Fruit fly (Drosophila melanogaster) whole organism, embryonic: ENCODE measurements around the gene Tango2.
A peak's percentile ranks its signal among the peaks of the same experiment; 100 is the strongest.

Experiments
- Abd-B ChIP-seq: fragments of 200-800 bp; sonication (Bioruptor generic); optimal IDR thresholded peaks from 2 replicates; lab custom pipeline; 2018; ENCODE audit warnings: missing biosample characterization, mild to moderate bottlenecking, missing genetic modification characterization, moderate library complexity
- B-H2 ChIP-seq: fragments of 200-800 bp; sonication (Bioruptor generic); optimal IDR thresholded peaks from 2 replicates; lab custom pipeline; 2018; ENCODE audit warnings: missing biosample characterization, mild to moderate bottlenecking, missing genetic modification characterization
- CG10274 ChIP-seq: fragments of 200-800 bp; sonication (Bioruptor generic); optimal IDR thresholded peaks from 3 replicates; lab custom pipeline; 2017; ENCODE audit warnings: missing biosample characterization, mild to moderate bottlenecking, missing genetic modification characterization
- CG10959 ChIP-seq: fragments of 200-800 bp; sonication (Bioruptor generic); IDR thresholded peaks from 2 replicates; pipeline ENCODE4 v1.3.6; 2022; ENCODE audit warnings: missing biosample characterization, missing genetic modification characterization
- CG12769 ChIP-seq: fragments of 200-800 bp; sonication (Bioruptor generic); optimal IDR thresholded peaks from 2 replicates; lab custom pipeline; 2019; ENCODE audit warnings: missing biosample characterization, mild to moderate bottlenecking, missing genetic modification characterization, moderate library complexity
- CG13775 ChIP-seq: fragments of 200-800 bp; sonication (Bioruptor generic); optimal IDR thresholded peaks from 3 replicates; lab custom pipeline; 2017; ENCODE audit warnings: missing biosample characterization, mild to moderate bottlenecking, missing genetic modification characterization
- CG14014 ChIP-seq: fragments of 200-800 bp; sonication (Bioruptor generic); IDR thresholded peaks from 2 replicates; pipeline ENCODE4 v1.3.6; 2022; ENCODE audit warnings: missing biosample characterization, missing genetic modification characterization
- CG14050 ChIP-seq: fragments of 200-800 bp; sonication (Bioruptor generic); IDR thresholded peaks from 3 replicates; pipeline ENCODE4 v1.3.6; 2022; ENCODE audit warnings: missing biosample characterization, missing genetic modification characterization
- CG15514 ChIP-seq: fragments of 200-800 bp; sonication (Bioruptor generic); optimal IDR thresholded peaks from 3 replicates; lab custom pipeline; 2017; ENCODE audit warnings: missing biosample characterization, missing genetic modification characterization, mild to moderate bottlenecking, moderate library complexity, missing genetic modification reagents
- CG15696 ChIP-seq: fragments of 200-800 bp; sonication (Bioruptor generic); optimal IDR thresholded peaks from 2 replicates; lab custom pipeline; 2019; ENCODE audit warnings: missing biosample characterization, mild to moderate bottlenecking, missing genetic modification characterization, moderate library complexity
- CG17612 ChIP-seq: fragments of 200-800 bp; sonication (Bioruptor generic); IDR thresholded peaks from 2 replicates; pipeline ENCODE4 v1.3.6; 2022; ENCODE audit warnings: missing biosample characterization, missing genetic modification characterization
- CG1792 ChIP-seq: fragments of 200-800 bp; sonication (Bioruptor generic); optimal IDR thresholded peaks from 2 replicates; lab custom pipeline; 2016; ENCODE audit warnings: missing biosample characterization, missing genetic modification characterization
- CG2116 ChIP-seq: fragments of 200-800 bp; sonication (Bioruptor generic); optimal IDR thresholded peaks from 3 replicates; lab custom pipeline; 2018; ENCODE audit warnings: missing biosample characterization, mild to moderate bottlenecking, missing genetic modification characterization
- CG2712 ChIP-seq: fragments of 200-800 bp; optimal IDR thresholded peaks from 3 replicates; lab custom pipeline; 2019; ENCODE audit warnings: missing biosample characterization, mild to moderate bottlenecking, missing genetic modification characterization, moderate library complexity
- CG31441 ChIP-seq: fragments of 200-800 bp; sonication (Bioruptor generic); IDR thresholded peaks from 2 replicates; pipeline ENCODE4 v1.3.6; 2022; ENCODE audit warnings: missing biosample characterization, missing genetic modification characterization
- CG34422 ChIP-seq: fragments of 200-800 bp; sonication (Bioruptor generic); IDR thresholded peaks from 3 replicates; pipeline ENCODE4 v1.3.6; 2022; ENCODE audit warnings: missing biosample characterization, missing genetic modification characterization
- CG3847 ChIP-seq: fragments of 200-800 bp; sonication (Bioruptor generic); IDR thresholded peaks from 2 replicates; pipeline ENCODE4 v1.3.6; 2022; ENCODE audit warnings: missing biosample characterization, missing genetic modification characterization
- CG6765 ChIP-seq: fragments of 200-800 bp; sonication (Bioruptor generic); optimal IDR thresholded peaks from 3 replicates; lab custom pipeline; 2017; ENCODE audit warnings: missing biosample characterization, mild to moderate bottlenecking, missing genetic modification characterization
- CG6791 ChIP-seq: fragments of 200-800 bp; sonication (Bioruptor generic); IDR thresholded peaks from 3 replicates; pipeline ENCODE4 v1.3.6; 2022; ENCODE audit warnings: missing biosample characterization, missing genetic modification characterization; ENCODE audit not compliant: partially characterized antibody
- CG8281 ChIP-seq: fragments of 200-800 bp; sonication (Bioruptor generic); optimal IDR thresholded peaks from 2 replicates; lab custom pipeline; 2018; ENCODE audit warnings: missing biosample characterization, mild to moderate bottlenecking, missing genetic modification characterization, moderate library complexity
- CG8478 ChIP-seq: fragments of >200 bp; optimal IDR thresholded peaks from 2 replicates; lab custom pipeline; 2018
- CG9215 ChIP-seq: fragments of 200-800 bp; sonication (Bioruptor generic); IDR thresholded peaks from 2 replicates; pipeline ENCODE4 v1.3.6; 2022; ENCODE audit warnings: missing biosample characterization, missing genetic modification characterization
- CG9609 ChIP-seq: fragments of 200-800 bp; sonication (Bioruptor generic); optimal IDR thresholded peaks from 3 replicates; lab custom pipeline; 2016; ENCODE audit warnings: missing biosample characterization, missing genetic modification characterization
- CG9876 ChIP-seq: fragments of 200-800 bp; sonication (Bioruptor generic); optimal IDR thresholded peaks from 2 replicates; lab custom pipeline; 2016; ENCODE audit warnings: missing biosample characterization, missing genetic modification characterization
- Doc3 ChIP-seq: fragments of 200-800 bp; sonication (Bioruptor generic); IDR thresholded peaks from 3 replicates; pipeline ENCODE4 v1.3.6; 2022; ENCODE audit warnings: missing biosample characterization, missing genetic modification characterization; ENCODE audit not compliant: partially characterized antibody
- H2.0 ChIP-seq: fragments of 200-800 bp; sonication (Bioruptor generic); IDR thresholded peaks from 2 replicates; pipeline ENCODE4 v1.3.6; 2022; ENCODE audit warnings: missing biosample characterization, missing genetic modification characterization
- Hr78 ChIP-seq, 2 experiments: fragments of 200-800 bp in 1 of 2; fragments of >200 bp in 1 of 2; sonication (Bioruptor generic) in 1 of 2; optimal IDR thresholded peaks; 2 replicates each; lab custom pipeline; 2017 to 2019; ENCODE audit warnings: missing biosample characterization in 2 of 2, missing genetic modification characterization in 2 of 2, mild to moderate bottlenecking in 1 of 2, moderate library complexity in 1 of 2
- Jarid2 ChIP-seq: fragments of 200-800 bp; sonication (Bioruptor generic); optimal IDR thresholded peaks from 3 replicates; lab custom pipeline; 2017; ENCODE audit warnings: mild to moderate bottlenecking, missing biosample characterization, missing genetic modification reagents, missing genetic modification characterization
- Lim3 ChIP-seq: fragments of 200-800 bp; sonication (Bioruptor generic); IDR thresholded peaks from 2 replicates; pipeline ENCODE4 v1.3.6; 2022; ENCODE audit warnings: missing biosample characterization, missing genetic modification characterization
- Six4 ChIP-seq: fragments of 200-800 bp; sonication (Bioruptor generic); optimal IDR thresholded peaks from 2 replicates; lab custom pipeline; 2016; ENCODE audit warnings: missing biosample characterization, missing genetic modification characterization
- Sox102F ChIP-seq: fragments of 200-800 bp; sonication (Bioruptor generic); optimal IDR thresholded peaks from 2 replicates; lab custom pipeline; 2018; ENCODE audit warnings: missing biosample characterization, mild to moderate bottlenecking, missing genetic modification characterization, moderate library complexity
- Sry-β ChIP-seq: fragments of 200-800 bp; sonication (Bioruptor generic); optimal IDR thresholded peaks from 2 replicates; lab custom pipeline; 2018; ENCODE audit warnings: missing biosample characterization, mild to moderate bottlenecking, missing genetic modification characterization, moderate library complexity
- ap ChIP-seq: fragments of 200-800 bp; sonication (Bioruptor generic); IDR thresholded peaks from 2 replicates; pipeline ENCODE4 v1.3.6; 2022; ENCODE audit warnings: missing biosample characterization, missing genetic modification characterization
- bcd ChIP-seq: fragments of 200-800 bp; sonication (Bioruptor generic); optimal IDR thresholded peaks from 2 replicates; lab custom pipeline; 2017; ENCODE audit warnings: missing biosample characterization, mild to moderate bottlenecking, missing genetic modification characterization
- chm ChIP-seq: fragments of 200-800 bp; sonication (Bioruptor generic); IDR thresholded peaks from 2 replicates; pipeline ENCODE4 v1.3.6; 2022; ENCODE audit warnings: missing biosample characterization, missing genetic modification characterization
- danr ChIP-seq: fragments of 200-800 bp; sonication (Bioruptor generic); IDR thresholded peaks from 2 replicates; pipeline ENCODE4 v1.3.6; 2022; ENCODE audit warnings: missing biosample characterization, missing genetic modification characterization
- esg ChIP-seq: fragments of 200-800 bp; sonication (Bioruptor generic); conservative IDR thresholded peaks from 2 replicates; pipeline ENCODE4 v1.3.6; 2022; ENCODE audit warnings: missing biosample characterization, missing genetic modification characterization
- eyg ChIP-seq: fragments of 200-800 bp; sonication (Bioruptor generic); optimal IDR thresholded peaks from 3 replicates; lab custom pipeline; 2016; ENCODE audit warnings: missing biosample characterization, missing genetic modification characterization
- fd64A ChIP-seq: fragments of 200-800 bp; sonication (Bioruptor generic); optimal IDR thresholded peaks from 3 replicates; lab custom pipeline; 2018; ENCODE audit warnings: missing biosample characterization, mild to moderate bottlenecking, missing genetic modification characterization
- gcm2 ChIP-seq: fragments of 200-800 bp; sonication (Bioruptor generic); optimal IDR thresholded peaks from 2 replicates; lab custom pipeline; 2016; ENCODE audit warnings: missing biosample characterization, missing genetic modification characterization
- gro ChIP-seq: fragments of 200-800 bp; sonication (Bioruptor generic); optimal IDR thresholded peaks from 2 replicates; lab custom pipeline; 2016; ENCODE audit warnings: missing biosample characterization, missing genetic modification characterization
- ham ChIP-seq: fragments of 200-800 bp; sonication (Bioruptor generic); IDR thresholded peaks from 2 replicates; pipeline ENCODE4 v1.3.6; 2022; ENCODE audit warnings: missing biosample characterization, missing genetic modification characterization
- her ChIP-seq: fragments of 200-800 bp; sonication (Bioruptor generic); optimal IDR thresholded peaks from 2 replicates; lab custom pipeline; 2016; ENCODE audit warnings: missing biosample characterization, missing genetic modification characterization
- jumu ChIP-seq: fragments of 200-800 bp; sonication (Bioruptor generic); optimal IDR thresholded peaks from 3 replicates; lab custom pipeline; 2016; ENCODE audit warnings: missing biosample characterization, missing genetic modification characterization
- luna ChIP-seq: fragments of 200-800 bp; sonication (Bioruptor generic); optimal IDR thresholded peaks from 2 replicates; lab custom pipeline; 2016; ENCODE audit warnings: missing biosample characterization, missing genetic modification characterization
- pan ChIP-seq, 4 experiments: fragments of >200 bp in 3 of 4; fragments of 200-800 bp in 1 of 4; sonication (Bioruptor generic) in 1 of 4; optimal IDR thresholded peaks in 3 of 4; IDR thresholded peaks in 1 of 4; 2 replicates each; pipeline versions ENCODE4 v1.3.6 to Lab custom; 2017 to 2022; ENCODE audit warnings: missing biosample characterization in 2 of 4, missing genetic modification characterization in 2 of 4, mixed read lengths in 1 of 4
- phol ChIP-seq: fragments of 200-800 bp; sonication (Bioruptor generic); optimal IDR thresholded peaks from 3 replicates; lab custom pipeline; 2018; ENCODE audit warnings: missing biosample characterization, mild to moderate bottlenecking, missing genetic modification characterization, moderate library complexity
- repo ChIP-seq: fragments of 200-800 bp; sonication (Bioruptor generic); optimal IDR thresholded peaks from 2 replicates; lab custom pipeline; 2016; ENCODE audit warnings: missing biosample characterization, missing genetic modification characterization
- salm ChIP-seq: fragments of 200-800 bp; sonication (Bioruptor generic); optimal IDR thresholded peaks from 2 replicates; lab custom pipeline; 2018; ENCODE audit warnings: missing biosample characterization, mild to moderate bottlenecking, missing genetic modification characterization
- tio ChIP-seq: fragments of 200-800 bp; sonication (Bioruptor generic); optimal IDR thresholded peaks from 2 replicates; lab custom pipeline; 2017; ENCODE audit warnings: missing biosample characterization, missing genetic modification characterization, inconsistent platforms
- vfl ChIP-seq: fragments of 200-800 bp; sonication (Bioruptor generic); optimal IDR thresholded peaks from 2 replicates; lab custom pipeline; 2016; ENCODE audit warnings: missing biosample characterization, missing genetic modification characterization

Gene Tango2

dm6 chrX:13605942-13606491, 10.8 kb upstream of the Tango2 start (continued):
- TF ChIP-seq CG9876 (GFP tag; lab: Kevin White, UChicago), result no peak
- no peak for TF ChIP-seq Abd-B (GFP tag; lab: Kevin White, UChicago)
- TF ChIP-seq CG9215 (GFP tag; lab: Robert Waterston, UW), result no peak
- TF ChIP-seq Lim3 (GFP tag; lab: Robert Waterston, UW), result no peak
- TF ChIP-seq chm (GFP tag; lab: Robert Waterston, UW), result no peak
- no peak for TF ChIP-seq CG1792 (GFP tag; lab: Kevin White, UChicago)
- TF ChIP-seq CG34422 (GFP tag; lab: Robert Waterston, UW), result no peak
- TF ChIP-seq luna (GFP tag; lab: Kevin White, UChicago), result no peak
- no peak for TF ChIP-seq Hr78 (GFP tag; optimal IDR thresholded peaks at IDR 0.05; lab: Kevin White, UChicago)
- TF ChIP-seq Sry-β (GFP tag; lab: Kevin White, UChicago), result no peak
- TF ChIP-seq gcm2 (GFP tag; lab: Kevin White, UChicago), result no peak
- no peak for TF ChIP-seq CG17612 (GFP tag; lab: Robert Waterston, UW)
- TF ChIP-seq ap, result no peak
- no peak for TF ChIP-seq gro (GFP tag; lab: Kevin White, UChicago)
- no peak for TF ChIP-seq CG10274
- no peak for TF ChIP-seq CG9609 (GFP tag; lab: Kevin White, UChicago)
- no peak for TF ChIP-seq B-H2 (GFP tag; lab: Kevin White, UChicago)
- TF ChIP-seq fd64A (GFP tag; lab: Kevin White, UChicago), result no peak
- no peak for TF ChIP-seq salm (tag; lab: Kevin White, UChicago)
- TF ChIP-seq H2.0, result no peak
- peak; percentile 97 for TF ChIP-seq CG2116 (GFP tag; lab: Kevin White, UChicago)
- no peak for TF ChIP-seq repo (GFP tag; lab: Kevin White, UChicago)
- TF ChIP-seq CG15514 (GFP tag; lab: Kevin White, UChicago), result peak; percentile 67
- TF ChIP-seq pan (optimal IDR thresholded peaks at IDR 0.05; lab: Kevin White, UChicago), result no peak
- no peak for TF ChIP-seq pan (GFP tag; optimal IDR thresholded peaks at IDR 0.05 in 1 of 2, IDR thresholded peaks at IDR 0.05 in 1 of 2)
- no peak for TF ChIP-seq phol (tag; lab: Kevin White, UChicago)
- no peak for TF ChIP-seq CG3847 (GFP tag; lab: Robert Waterston, UW)
- no peak for TF ChIP-seq Six4 (GFP tag; lab: Kevin White, UChicago)
- no peak for TF ChIP-seq CG8281
- no peak for TF ChIP-seq CG14014 (GFP tag; lab: Robert Waterston, UW)
- no peak for TF ChIP-seq CG10959 (GFP tag; lab: Robert Waterston, UW)
- no peak for TF ChIP-seq Jarid2
- no peak for TF ChIP-seq eyg (GFP tag; lab: Kevin White, UChicago)
- no peak for TF ChIP-seq CG6765 (GFP tag; lab: Kevin White, UChicago)
- TF ChIP-seq Sox102F, result no peak
- TF ChIP-seq CG12769 (tag; lab: Kevin White, UChicago), result no peak
- no peak for TF ChIP-seq CG31441 (GFP tag; lab: Robert Waterston, UW)
- TF ChIP-seq tio (GFP tag; lab: Kevin White, UChicago), result no peak
- TF ChIP-seq CG6791 (GFP tag; lab: Robert Waterston, UW), result peak; percentile 64
- TF ChIP-seq CG2712 (tag; lab: Kevin White, UChicago), result no peak
- no peak for TF ChIP-seq bcd (GFP tag; lab: Kevin White, UChicago)
- TF ChIP-seq vfl (GFP tag; lab: Kevin White, UChicago), result no peak
- no peak for TF ChIP-seq danr
- TF ChIP-seq her (GFP tag; lab: Kevin White, UChicago), result no peak
- TF ChIP-seq CG14050 (GFP tag; lab: Robert Waterston, UW), result no peak
- no peak for TF ChIP-seq CG15696
- TF ChIP-seq jumu (GFP tag; lab: Kevin White, UChicago), result no peak
- TF ChIP-seq CG8478 (lab: Kevin White, UChicago), result no peak
- TF ChIP-seq CG13775 (GFP tag; lab: Kevin White, UChicago), result no peak
- no peak for TF ChIP-seq ham (GFP tag; lab: Robert Waterston, UW)
- TF ChIP-seq Doc3, result peak; percentile 34; the same call in 1 of the 3 replicates
- TF ChIP-seq esg (GFP tag; lab: Robert Waterston, UW), result no peak
